Worm (Caenorhabditis elegans) whole organism, L4/young adult: ENCODE results near the gene tag-77.

Experiments used
- W03F9.2 ChIP-seq: fragments of 150-350 bp; optimal IDR thresholded peaks from 2 replicates; lab custom pipeline; 2014; ENCODE audit warnings: missing biosample characterization, missing genetic modification characterization
- dao-5 ChIP-seq: sonication (generic microtip); optimal IDR thresholded peaks from 2 replicates; lab custom pipeline; 2016; ENCODE audit warnings: missing genotype, missing genetic modification characterization, moderate library complexity, missing compliant biosample characterization
- him-1 ChIP-seq: sonication (generic microtip); optimal IDR thresholded peaks from 2 replicates; lab custom pipeline; 2016; ENCODE audit warnings: missing genotype, missing genetic modification reagents, missing genetic modification characterization, missing compliant biosample characterization

DNA sequence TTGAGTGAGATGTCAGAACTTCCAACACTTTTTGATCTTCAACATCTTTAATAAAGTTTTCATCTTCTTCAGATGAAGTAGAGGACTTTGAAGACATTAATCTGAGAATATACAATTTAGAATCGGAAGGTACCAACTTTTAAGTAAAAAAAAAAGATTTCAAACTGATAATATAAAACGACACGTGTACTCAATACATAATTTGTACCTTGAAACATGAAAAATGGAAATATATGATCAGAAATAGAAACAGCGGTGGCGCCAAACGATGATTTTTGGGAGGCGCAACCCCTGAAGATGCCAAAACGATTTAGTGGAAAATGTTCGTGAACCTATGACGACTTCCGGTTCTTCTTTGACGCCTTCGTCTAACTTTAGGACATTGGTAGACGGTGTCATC lies 37.9 kb downstream of the tag-77 start, which contains the start of gene oat-1:
- TF ChIP-seq him-1 (tag; lab: Kevin White, UChicago) (no peak), W03F9.2 (tag; lab: Kevin White, UChicago) (no peak), dao-5 (tag; lab: Kevin White, UChicago) (no peak)
